Fruit fly (Drosophila melanogaster) whole organism, embryonic: ENCODE measurements around the gene CG42820.
A peak's percentile ranks its signal among the peaks of the same experiment; 100 is the strongest.

Experiments used
- Antp ChIP-seq: fragments of 200-800 bp; sonication (Bioruptor generic); optimal IDR thresholded peaks from 3 replicates; lab custom pipeline; 2016; ENCODE audit warnings: missing biosample characterization, missing genetic modification characterization
- Atf3 ChIP-seq: fragments of 200-800 bp; sonication (Bioruptor generic); optimal IDR thresholded peaks from 3 replicates; lab custom pipeline; 2016; ENCODE audit warnings: missing biosample characterization, missing genetic modification characterization
- CG11456 ChIP-seq: fragments of 200-800 bp; sonication (Bioruptor generic); IDR thresholded peaks from 3 replicates; pipeline ENCODE4 v1.3.6; 2022; ENCODE audit warnings: missing biosample characterization, missing genetic modification characterization
- CG11560 ChIP-seq: fragments of 200-800 bp; sonication (Bioruptor generic); IDR thresholded peaks from 3 replicates; pipeline ENCODE4 v1.3.6; 2022; ENCODE audit warnings: missing biosample characterization, missing genetic modification characterization
- CG13123 ChIP-seq: fragments of 200-800 bp; sonication (Bioruptor generic); optimal IDR thresholded peaks from 2 replicates; lab custom pipeline; 2016; ENCODE audit warnings: missing biosample characterization, missing genetic modification characterization
- CG15269 ChIP-seq: fragments of 200-800 bp; sonication (Bioruptor generic); optimal IDR thresholded peaks from 2 replicates; lab custom pipeline; 2018; ENCODE audit warnings: missing biosample characterization, mild to moderate bottlenecking, missing genetic modification characterization, moderate library complexity
- CG15696 ChIP-seq: fragments of 200-800 bp; sonication (Bioruptor generic); optimal IDR thresholded peaks from 2 replicates; lab custom pipeline; 2019; ENCODE audit warnings: missing biosample characterization, mild to moderate bottlenecking, missing genetic modification characterization, moderate library complexity
- CG17361 ChIP-seq: fragments of 200-800 bp; sonication (Bioruptor generic); IDR thresholded peaks from 3 replicates; pipeline ENCODE4 v1.3.6; 2022; ENCODE audit warnings: missing biosample characterization, missing genetic modification characterization
- CG18476 ChIP-seq: fragments of 200-800 bp; sonication (Bioruptor generic); optimal IDR thresholded peaks from 2 replicates; lab custom pipeline; 2016; ENCODE audit warnings: missing biosample characterization, mild to moderate bottlenecking, missing genetic modification characterization
- CG2678 ChIP-seq: fragments of 200-800 bp; sonication (Bioruptor generic); optimal IDR thresholded peaks from 3 replicates; lab custom pipeline; 2019; ENCODE audit warnings: missing biosample characterization, mild to moderate bottlenecking, missing genetic modification characterization, moderate library complexity
- CG2875 ChIP-seq: fragments of 200-800 bp; sonication (Bioruptor generic); optimal IDR thresholded peaks from 2 replicates; lab custom pipeline; 2017; ENCODE audit warnings: missing biosample characterization, mild to moderate bottlenecking, missing genetic modification characterization, missing genetic modification reagents
- CG3726 ChIP-seq: fragments of 200-800 bp; sonication (Bioruptor generic); IDR thresholded peaks from 3 replicates; pipeline ENCODE4, ENCODE4 v1.3.6; 2022; ENCODE audit warnings: missing biosample characterization, missing genetic modification characterization
- CG4282 ChIP-seq: fragments of 200-800 bp; sonication (Bioruptor generic); optimal IDR thresholded peaks from 2 replicates; lab custom pipeline; 2016; ENCODE audit warnings: missing biosample characterization, missing genetic modification characterization
- CG43689 ChIP-seq: fragments of 200-800 bp; sonication (Bioruptor generic); IDR thresholded peaks from 2 replicates; pipeline ENCODE4 v1.3.6; 2022; ENCODE audit warnings: missing biosample characterization, missing genetic modification characterization
- CG6765 ChIP-seq: fragments of 200-800 bp; sonication (Bioruptor generic); optimal IDR thresholded peaks from 3 replicates; lab custom pipeline; 2017; ENCODE audit warnings: missing biosample characterization, mild to moderate bottlenecking, missing genetic modification characterization
- CG8924 ChIP-seq: fragments of 200-800 bp; optimal IDR thresholded peaks from 3 replicates; lab custom pipeline; 2019; ENCODE audit warnings: missing biosample characterization, mild to moderate bottlenecking, missing genetic modification characterization, moderate library complexity
- CG9817 ChIP-seq: fragments of 200-800 bp; sonication (Bioruptor generic); optimal IDR thresholded peaks from 2 replicates; lab custom pipeline; 2018; ENCODE audit warnings: missing biosample characterization, mild to moderate bottlenecking, missing genetic modification characterization, moderate library complexity
- CoRest ChIP-seq: fragments of 200-800 bp; sonication (Bioruptor generic); optimal IDR thresholded peaks from 3 replicates; lab custom pipeline; 2018; ENCODE audit warnings: missing biosample characterization, mild to moderate bottlenecking, missing genetic modification characterization, moderate library complexity
- Deaf1 ChIP-seq: fragments of 200-800 bp; optimal IDR thresholded peaks from 3 replicates; lab custom pipeline; 2019; ENCODE audit warnings: missing biosample characterization, mild to moderate bottlenecking, missing genetic modification characterization, moderate library complexity
- Drgx ChIP-seq: fragments of 200-800 bp; sonication (Bioruptor generic); IDR thresholded peaks from 2 replicates; pipeline ENCODE4 v1.3.6; 2022; ENCODE audit warnings: missing biosample characterization, missing genetic modification characterization
- Eip74EF ChIP-seq, 2 experiments: fragments of 200-800 bp in 1 of 2; fragments of >200 bp in 1 of 2; sonication (Bioruptor generic) in 1 of 2; optimal IDR thresholded peaks; 2 replicates each; lab custom pipeline; 2017 to 2019; ENCODE audit warnings: missing biosample characterization in 2 of 2, missing genetic modification characterization in 2 of 2, mild to moderate bottlenecking in 1 of 2, moderate library complexity in 1 of 2
- Fer1 ChIP-seq: fragments of 200-800 bp; sonication (Bioruptor generic); optimal IDR thresholded peaks from 2 replicates; lab custom pipeline; 2017; ENCODE audit warnings: missing biosample characterization, mild to moderate bottlenecking, missing genetic modification characterization
- Hr3 ChIP-seq: fragments of 200-800 bp; sonication (Bioruptor generic); optimal IDR thresholded peaks from 3 replicates; lab custom pipeline; 2016; ENCODE audit warnings: missing biosample characterization, missing genetic modification characterization
- Jarid2 ChIP-seq: fragments of 200-800 bp; sonication (Bioruptor generic); optimal IDR thresholded peaks from 3 replicates; lab custom pipeline; 2017; ENCODE audit warnings: mild to moderate bottlenecking, missing biosample characterization, missing genetic modification reagents, missing genetic modification characterization
- Meics ChIP-seq: fragments of 200-800 bp; sonication (Bioruptor generic); optimal IDR thresholded peaks from 2 replicates; lab custom pipeline; 2017; ENCODE audit warnings: missing biosample characterization, mild to moderate bottlenecking, missing genetic modification characterization
- Neu2 ChIP-seq: fragments of 200-800 bp; sonication (Bioruptor generic); optimal IDR thresholded peaks from 3 replicates; lab custom pipeline; 2016; ENCODE audit warnings: missing biosample characterization, missing genetic modification characterization, borderline replicate concordance
- Nf-YB ChIP-seq: fragments of 200-800 bp; sonication (Bioruptor generic); optimal IDR thresholded peaks from 3 replicates; lab custom pipeline; 2019; ENCODE audit warnings: missing biosample characterization, mild to moderate bottlenecking, missing genetic modification characterization, moderate library complexity
- Oaz ChIP-seq: fragments of 200-800 bp; sonication (Bioruptor generic); IDR thresholded peaks from 2 replicates; pipeline ENCODE4 v1.3.6; 2022; ENCODE audit warnings: missing biosample characterization, missing genetic modification characterization
- Side ChIP-seq: fragments of 200-800 bp; sonication (Bioruptor generic); optimal IDR thresholded peaks from 2 replicates; lab custom pipeline; 2016; ENCODE audit warnings: missing biosample characterization, missing genetic modification characterization
- al ChIP-seq: fragments of 200-800 bp; sonication (Bioruptor generic); IDR thresholded peaks from 2 replicates; pipeline ENCODE4 v1.3.6; 2022; ENCODE audit warnings: missing biosample characterization, missing genetic modification characterization
- amos ChIP-seq: fragments of 200-800 bp; sonication (Bioruptor generic); IDR thresholded peaks from 2 replicates; pipeline ENCODE4 v1.3.6; 2022; ENCODE audit warnings: missing biosample characterization, missing genetic modification characterization; ENCODE audit not compliant: partially characterized antibody
- ara ChIP-seq: fragments of 200-800 bp; sonication (Bioruptor generic); IDR thresholded peaks from 2 replicates; pipeline ENCODE4 v1.3.6; 2022; ENCODE audit warnings: missing biosample characterization, missing genetic modification characterization
- ase ChIP-seq: fragments of 200-800 bp; sonication (Bioruptor generic); IDR thresholded peaks from 3 replicates; pipeline ENCODE4 v1.3.6; 2022; ENCODE audit warnings: missing biosample characterization, missing genetic modification characterization
- bcd ChIP-seq: fragments of 200-800 bp; sonication (Bioruptor generic); optimal IDR thresholded peaks from 2 replicates; lab custom pipeline; 2017; ENCODE audit warnings: missing biosample characterization, mild to moderate bottlenecking, missing genetic modification characterization
- cad ChIP-seq: fragments of >200 bp; optimal IDR thresholded peaks from 2 replicates; lab custom pipeline; 2017; ENCODE audit warnings: missing biosample characterization, missing genetic modification characterization
- crc ChIP-seq: fragments of 200-800 bp; sonication (Bioruptor generic); optimal IDR thresholded peaks from 2 replicates; lab custom pipeline; 2016; ENCODE audit warnings: missing biosample characterization, missing genetic modification characterization
- danr ChIP-seq: fragments of 200-800 bp; sonication (Bioruptor generic); IDR thresholded peaks from 2 replicates; pipeline ENCODE4 v1.3.6; 2022; ENCODE audit warnings: missing biosample characterization, missing genetic modification characterization
- disco-r ChIP-seq: fragments of 200-800 bp; sonication (Bioruptor generic); optimal IDR thresholded peaks from 2 replicates; lab custom pipeline; 2016; ENCODE audit warnings: missing biosample characterization, missing genetic modification characterization
- dm ChIP-seq: fragments of 200-800 bp; sonication (Bioruptor generic); optimal IDR thresholded peaks from 3 replicates; lab custom pipeline; 2016; ENCODE audit warnings: missing biosample characterization, missing genetic modification characterization
- ind ChIP-seq: fragments of 200-800 bp; sonication (Bioruptor generic); optimal IDR thresholded peaks from 3 replicates; lab custom pipeline; 2016; ENCODE audit warnings: missing biosample characterization, missing genetic modification characterization
- jigr1 ChIP-seq: fragments of 200-800 bp; sonication (Bioruptor generic); IDR thresholded peaks from 3 replicates; pipeline ENCODE4 v1.3.6; 2022; ENCODE audit warnings: missing biosample characterization, missing genetic modification characterization
- lilli ChIP-seq: fragments of 200-800 bp; sonication (Bioruptor generic); optimal IDR thresholded peaks from 3 replicates; lab custom pipeline; 2016; ENCODE audit warnings: missing biosample characterization, missing genetic modification characterization
- mam ChIP-seq: fragments of 200-800 bp; sonication (Bioruptor generic); optimal IDR thresholded peaks from 3 replicates; lab custom pipeline; 2016; ENCODE audit warnings: missing biosample characterization, missing genetic modification characterization
- nerfin-1 ChIP-seq: fragments of 200-800 bp; sonication (Bioruptor generic); optimal IDR thresholded peaks from 3 replicates; lab custom pipeline; 2019; ENCODE audit warnings: missing biosample characterization, mild to moderate bottlenecking, missing genetic modification characterization, moderate library complexity
- odd ChIP-seq: fragments of 200-800 bp; sonication (Bioruptor generic); optimal IDR thresholded peaks from 2 replicates; lab custom pipeline; 2017; ENCODE audit warnings: missing biosample characterization, mild to moderate bottlenecking, missing genetic modification characterization
- pita ChIP-seq: fragments of 200-800 bp; sonication (Bioruptor generic); optimal IDR thresholded peaks from 2 replicates; lab custom pipeline; 2017; ENCODE audit warnings: missing biosample characterization, mild to moderate bottlenecking, missing genetic modification characterization
- psq ChIP-seq: fragments of 200-800 bp; sonication (Bioruptor generic); optimal IDR thresholded peaks from 2 replicates; lab custom pipeline; 2017; ENCODE audit warnings: missing biosample characterization, missing genetic modification characterization
- ranshi ChIP-seq: fragments of 200-800 bp; sonication (Bioruptor generic); IDR thresholded peaks from 2 replicates; pipeline ENCODE4 v1.3.6; 2022; ENCODE audit warnings: missing biosample characterization, missing genetic modification characterization
- ro ChIP-seq: fragments of 200-800 bp; sonication (Bioruptor generic); IDR thresholded peaks from 2 replicates; pipeline ENCODE4 v1.3.6; 2022; ENCODE audit warnings: missing biosample characterization, missing genetic modification characterization
- row ChIP-seq: fragments of 200-800 bp; sonication (Bioruptor generic); IDR thresholded peaks from 3 replicates; pipeline ENCODE4 v1.3.6; 2022; ENCODE audit warnings: missing biosample characterization, missing genetic modification characterization
- unc-4 ChIP-seq: fragments of 200-800 bp; sonication (Bioruptor generic); IDR thresholded peaks from 2 replicates; pipeline ENCODE4 v1.3.6; 2022; ENCODE audit warnings: missing biosample characterization, missing genetic modification characterization; ENCODE audit not compliant: partially characterized antibody

Gene CG42820

DNA sequence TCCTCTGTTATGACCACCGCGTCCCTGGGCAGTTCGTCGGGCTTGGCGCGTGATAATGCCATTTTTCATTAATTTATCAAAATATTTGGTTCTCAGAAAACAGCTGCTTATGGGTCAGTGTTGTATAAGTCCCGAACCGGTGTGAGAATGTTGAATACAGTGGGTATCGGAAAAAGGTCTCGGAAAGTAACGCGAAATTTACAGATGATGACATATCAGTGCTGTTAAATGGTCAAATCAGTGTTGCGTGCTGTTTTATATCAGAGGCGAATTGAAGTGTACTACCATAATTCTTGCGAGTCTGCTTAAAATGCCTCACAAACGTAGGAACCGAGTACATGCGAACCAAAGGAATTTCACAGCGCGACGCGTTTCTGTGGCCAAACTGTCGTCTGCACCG lies 9.6 kb downstream of the CG42820 start, which contains the start of the genes CG13392 and Rcd4 (continued):
- TF ChIP-seq CG11456 (GFP tag; lab: Robert Waterston, UW): peak; percentile 78
- TF ChIP-seq unc-4: peak; percentile 54
- TF ChIP-seq mam: peak; percentile 84
- peak; percentile 68 for TF ChIP-seq ind (GFP tag; lab: Kevin White, UChicago)
- peak; percentile 48 for TF ChIP-seq dm (GFP tag; lab: Kevin White, UChicago)
- TF ChIP-seq Neu2: no peak
- peak; percentile 44 for TF ChIP-seq CG2678
- no peak for TF ChIP-seq danr (GFP tag; lab: Robert Waterston, UW)
- TF ChIP-seq CG17361 (GFP tag; lab: Robert Waterston, UW): peak; percentile 28; the same call in 1 of the 3 replicates
- no peak for TF ChIP-seq jigr1 (GFP tag; lab: Robert Waterston, UW)
- peak; percentile 83 for TF ChIP-seq lilli (GFP tag; lab: Kevin White, UChicago)
- no peak for TF ChIP-seq CG3726 (GFP tag; lab: Robert Waterston, UW)
- no peak for TF ChIP-seq CG15696 (tag; lab: Kevin White, UChicago)
- TF ChIP-seq CoRest (tag; lab: Kevin White, UChicago): peak; percentile 55
- peak; percentile 75 for TF ChIP-seq Fer1
- TF ChIP-seq Antp (GFP tag; lab: Kevin White, UChicago): peak; percentile 85
- peak; percentile 20 for TF ChIP-seq CG8924
- no peak for TF ChIP-seq odd (GFP tag; lab: Kevin White, UChicago)
- TF ChIP-seq Meics (GFP tag; lab: Kevin White, UChicago): peak; percentile 62
- peak; percentile 59 for TF ChIP-seq Atf3 (GFP tag; lab: Kevin White, UChicago)
- TF ChIP-seq CG4282: peak; percentile 79
- peak; percentile 58 for TF ChIP-seq nerfin-1 (tag; lab: Kevin White, UChicago)
- peak; percentile 69 for TF ChIP-seq crc (GFP tag; lab: Kevin White, UChicago)
- peak; percentile 66 for TF ChIP-seq row (GFP tag; lab: Robert Waterston, UW)
- no peak for TF ChIP-seq Oaz (GFP tag; lab: Robert Waterston, UW)
- peak; percentile 80 for TF ChIP-seq Side (GFP tag; lab: Kevin White, UChicago)
- peak; percentile 46 for TF ChIP-seq bcd (GFP tag; lab: Kevin White, UChicago)
- TF ChIP-seq al (GFP tag; lab: Robert Waterston, UW): peak; percentile 24; the same call in 1 of the 2 replicates
- peak; percentile 67 for TF ChIP-seq amos (GFP tag; lab: Robert Waterston, UW)
- TF ChIP-seq ase (GFP tag; lab: Robert Waterston, UW): no peak
- TF ChIP-seq ranshi (GFP tag; lab: Robert Waterston, UW): peak; percentile 67
- TF ChIP-seq CG2875 (GFP tag; lab: Kevin White, UChicago): peak; percentile 10
- TF ChIP-seq Hr3 (GFP tag; lab: Kevin White, UChicago): peak; percentile 25
- TF ChIP-seq ara (GFP tag; lab: Robert Waterston, UW): 0 out of 2 replicates have a peak, but pooled peaks have one; percentile 29
- peak; percentile 9 for TF ChIP-seq psq (GFP tag; lab: Kevin White, UChicago)
- peak; percentile 12 for TF ChIP-seq disco-r (GFP tag; lab: Kevin White, UChicago)
- no peak for TF ChIP-seq cad (GFP tag; lab: Kevin White, UChicago)
- TF ChIP-seq CG11560 (tag; lab: Robert Waterston, UW): no peak
- TF ChIP-seq CG13123 (GFP tag; lab: Kevin White, UChicago): no peak
- TF ChIP-seq Drgx (GFP tag; lab: Robert Waterston, UW): peak; percentile 45; the same call in 1 of the 2 replicates
- peak; percentile 57 for TF ChIP-seq CG9817 (tag; lab: Kevin White, UChicago)
- no peak for TF ChIP-seq Eip74EF (GFP tag; optimal IDR thresholded peaks at IDR 0.05; lab: Kevin White, UChicago)
- TF ChIP-seq ro: no peak
- TF ChIP-seq Jarid2 (GFP tag; lab: Kevin White, UChicago): no peak
- TF ChIP-seq CG6765 (GFP tag; lab: Kevin White, UChicago): peak; percentile 32
- TF ChIP-seq CG43689 (GFP tag; lab: Robert Waterston, UW): no peak
- TF ChIP-seq CG15269 (tag; lab: Kevin White, UChicago): peak; percentile 43
- TF ChIP-seq Deaf1: peak; percentile 26
- peak; percentile 28 for TF ChIP-seq CG18476 (GFP tag; lab: Kevin White, UChicago)
- no peak for TF ChIP-seq pita (GFP tag; lab: Kevin White, UChicago)
- TF ChIP-seq Nf-YB (GFP tag; lab: Kevin White, UChicago): peak; percentile 11
